Fruit fly (Drosophila melanogaster): Measurements from ENCODE around the gene CG42729.

The CG42729 gene

dm6 chr3L:15535800-15536225 is 8.5 kb upstream of the CG42729 start (continued):
- TF ChIP-seq mam (GFP tag; optimal IDR thresholded peaks at IDR 0.05) = no peak

- peak; percentile 40 for TF ChIP-seq HLHmδ (GFP tag; optimal IDR thresholded peaks at IDR 0.05)
- TF ChIP-seq CG30431 (GFP tag; optimal IDR thresholded peaks at IDR 0.05) = no peak
- TF ChIP-seq sna (GFP tag; IDR thresholded peaks at IDR 0.05; ENCODE audit: partially characterized antibody) = no peak
- peak; percentile 70; the same call in 1 of the 2 replicates for TF ChIP-seq chm (GFP tag; IDR thresholded peaks at IDR 0.05)
- peak; percentile 70 for TF ChIP-seq yki (optimal IDR thresholded peaks at IDR 0.05)
- TF ChIP-seq Deaf1 (tag; optimal IDR thresholded peaks at IDR 0.05) = peak; percentile 53
- TF ChIP-seq Adf1 (GFP tag; IDR thresholded peaks at IDR 0.05) = peak; percentile 90
- peak; percentile 30; the same call in 1 of the 2 replicates for TF ChIP-seq Bgb (GFP tag; IDR thresholded peaks at IDR 0.05; ENCODE audit: partially characterized antibody)
- TF ChIP-seq HLH3B (GFP tag; IDR thresholded peaks at IDR 0.05) = peak; percentile 13; the same call in 1 of the 2 replicates
- no peak for TF ChIP-seq CG13894 (tag; optimal IDR thresholded peaks at IDR 0.05)
- peak; percentile 55; the same call in 1 of the 2 replicates for TF ChIP-seq CG10321 (GFP tag; IDR thresholded peaks at IDR 0.05)
- peak; percentile 15 for TF ChIP-seq Med (GFP tag)
- TF ChIP-seq vvl (GFP tag; IDR thresholded peaks at IDR 0.05) = peak; percentile 37; the same call in 1 of the 2 replicates
- TF ChIP-seq CG7745 (tag; optimal IDR thresholded peaks at IDR 0.05) = peak; percentile 4
- TF ChIP-seq CG8290 (GFP tag; optimal IDR thresholded peaks at IDR 0.05) = no peak
- peak in 1 of 2 experiments; percentile 20 for TF ChIP-seq CG8290 (tag; optimal IDR thresholded peaks at IDR 0.05)
- peak; percentile 81 for TF ChIP-seq Jarid2 (GFP tag; optimal IDR thresholded peaks at IDR 0.05)
- peak; percentile 21; the same call in 1 of the 2 replicates for TF ChIP-seq Scr (GFP tag; IDR thresholded peaks at IDR 0.05; ENCODE audit: partially characterized antibody)
- TF ChIP-seq stc (GFP tag; IDR thresholded peaks at IDR 0.05) = peak; percentile 34; the same call in 1 of the 2 replicates
- no peak for TF ChIP-seq CG7357 (GFP tag; IDR thresholded peaks at IDR 0.05)
- no peak for TF ChIP-seq eyg (GFP tag; optimal IDR thresholded peaks at IDR 0.05)
- TF ChIP-seq CG2199 (GFP tag; IDR thresholded peaks at IDR 0.05) = peak; percentile 93
- TF ChIP-seq ci (GFP tag; IDR thresholded peaks at IDR 0.05) = peak; percentile 36; the same call in 1 of the 3 replicates
- TF ChIP-seq CG31441 (GFP tag; IDR thresholded peaks at IDR 0.05) = 0 out of 2 replicates have a peak, but pooled peaks have one; percentile 6
- TF ChIP-seq CoRest (tag; optimal IDR thresholded peaks at IDR 0.05) = no peak
- TF ChIP-seq Trl (optimal IDR thresholded peaks at IDR 0.05) = peak; percentile 94 to 95
- TF ChIP-seq Trl (GFP tag; optimal IDR thresholded peaks at IDR 0.05) = no peak
- TF ChIP-seq Dll (GFP tag; IDR thresholded peaks at IDR 0.05; ENCODE audit: partially characterized antibody) = 0 out of 4 replicates have a peak, but pooled peaks have one; percentile 15
- peak; percentile 76; the same call in 1 of the 4 replicates for TF ChIP-seq chinmo (GFP tag; IDR thresholded peaks at IDR 0.05; ENCODE audit: partially characterized antibody)
- TF ChIP-seq CG42726 (GFP tag; IDR thresholded peaks at IDR 0.05; ENCODE audit: partially characterized antibody) = peak; percentile 7; the same call in 1 of the 2 replicates
- 0 out of 2 replicates have a peak, but pooled peaks have one; percentile 20 for TF ChIP-seq hbn (GFP tag; IDR thresholded peaks at IDR 0.05; ENCODE audit: partially characterized antibody)
- peak; percentile 83 for TF ChIP-seq CG1832 (GFP tag; optimal IDR thresholded peaks at IDR 0.05)
- TF ChIP-seq MTF-1 (GFP tag; optimal IDR thresholded peaks at IDR 0.05; ENCODE audit: borderline replicate concordance) = peak; percentile 13
- 0 out of 3 replicates have a peak, but pooled peaks have one; percentile 10 for TF ChIP-seq Dbx (GFP tag; IDR thresholded peaks at IDR 0.05)
- TF ChIP-seq Taf1 (GFP tag; IDR thresholded peaks at IDR 0.05) = no peak
- peak; percentile 92 for TF ChIP-seq CG3163 (GFP tag; optimal IDR thresholded peaks at IDR 0.05)
- no peak for TF ChIP-seq CG11504 (tag; optimal IDR thresholded peaks at IDR 0.05)
These were observed 7.9 kb upstream of the CG42729 start, which contains the start of gene CrebA for dm6 chr3L:15535228-15535598. CrebA (plus strand) TSS chr3L:15535395.

Data from whole organism, embryonic.